Worm (Caenorhabditis elegans): ENCODE results near the gene clec-86.

DNA sequence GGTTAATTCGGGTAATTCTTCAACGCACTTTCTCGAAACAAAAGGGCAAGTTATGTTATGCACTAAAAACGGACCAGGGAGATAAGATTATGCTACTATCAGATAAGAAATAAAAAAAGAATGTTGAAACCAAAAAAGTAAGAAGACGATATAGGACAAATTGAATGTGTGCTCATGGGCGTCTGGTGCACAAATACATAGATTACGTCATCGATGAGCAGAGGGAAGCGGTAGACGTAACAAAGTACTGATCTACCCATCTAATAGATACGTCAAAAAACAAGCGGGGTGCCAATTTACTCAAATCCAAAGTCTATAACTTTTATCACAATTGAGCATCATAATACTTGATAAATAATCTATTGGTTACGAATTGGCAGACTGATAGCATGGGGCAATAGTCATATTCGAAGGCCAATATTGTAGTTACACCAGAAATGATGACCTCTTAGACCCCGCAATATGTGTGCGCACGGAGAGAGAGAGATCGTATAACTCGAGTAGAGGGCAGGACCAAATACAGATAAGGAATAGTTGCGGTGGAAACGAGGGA lies 12.4 kb downstream of the clec-86 start:
- TF ChIP-seq ama-1 (optimal IDR thresholded peaks at IDR 0.05) (no peak), flt-1 (GFP tag; IDR thresholded peaks at IDR 0.05) (no peak), F13C5.2 (tag; optimal IDR thresholded peaks at IDR 0.05) (no peak), hmg-4 (GFP tag; optimal IDR thresholded peaks at IDR 0.05) (no peak)
